Worm (Caenorhabditis elegans): ENCODE data around the gene Y32G9B.1.
A peak's percentile ranks its signal among the peaks of the same experiment; 100 is the strongest.

- TF ChIP-seq nhr-237 (tag; optimal IDR thresholded peaks at IDR 0.05) (no peak), snpc-4 (tag; optimal IDR thresholded peaks at IDR 0.05) (no peak), daf-8 (GFP tag; IDR thresholded peaks at IDR 0.05) (no peak), zag-1 (tag; optimal IDR thresholded peaks at IDR 0.05) (no peak), lin-15B (tag; optimal IDR thresholded peaks at IDR 0.05) (no peak), madf-9 (GFP tag; conservative IDR thresholded peaks at IDR 0.05) (0 out of 2 replicates have a peak, but pooled peaks have one; percentile 5), F49E8.2 (tag; optimal IDR thresholded peaks at IDR 0.05; ENCODE audit: borderline replicate concordance) (no peak), pqm-1 (tag; optimal IDR thresholded peaks at IDR 0.05) (no peak)
Measured at ce11 chrV:1804645-1805559, 25.0 kb downstream of the Y32G9B.1 start, which contains the start of the genes hsp-16.2 and hsp-16.41.

Measured in whole organism, L4 larva.